Worm (Caenorhabditis elegans) whole organism, young adult: ENCODE measurements around the gene chil-4.

ENCODE experiments used
- B0035.1 ChIP-seq: sonication (generic microtip); optimal IDR thresholded peaks from 2 replicates; lab custom pipeline; 2016; ENCODE audit warnings: missing genetic modification characterization, mild to moderate bottlenecking, missing compliant biosample characterization, missing genotype, missing genetic modification reagents
- B0261.1 ChIP-seq: sonication (generic microtip); optimal IDR thresholded peaks from 2 replicates; lab custom pipeline; 2016; ENCODE audit warnings: mild to moderate bottlenecking, missing genetic modification characterization, moderate library complexity, missing compliant biosample characterization
- C17E4.6 ChIP-seq: fragments of 200-800 bp; sonication (Bioruptor generic); IDR thresholded peaks from 2 replicates; pipeline ENCODE4 v1.3.6; 2022; ENCODE audit warnings: missing genetic modification reagents, missing genetic modification characterization, missing compliant biosample characterization
- F22D6.2 ChIP-seq: sonication (generic microtip); optimal IDR thresholded peaks from 2 replicates; lab custom pipeline; 2016; ENCODE audit warnings: mild to moderate bottlenecking, missing genetic modification characterization, missing compliant biosample characterization
- F57A8.1 ChIP-seq: fragments of 200-800 bp; sonication (Bioruptor generic); optimal IDR thresholded peaks from 2 replicates; lab custom pipeline; 2018; ENCODE audit warnings: mild to moderate bottlenecking, missing genetic modification characterization, moderate library complexity, missing compliant biosample characterization
- K11D2.4 ChIP-seq: fragments of 200-800 bp; sonication (Bioruptor generic); IDR thresholded peaks from 2 replicates; pipeline ENCODE4 v1.3.6; 2022; ENCODE audit warnings: missing genetic modification reagents, missing genetic modification characterization, missing compliant biosample characterization
- T26A5.8 ChIP-seq: sonication (generic microtip); optimal IDR thresholded peaks from 2 replicates; lab custom pipeline; 2016; ENCODE audit warnings: missing genetic modification characterization, missing compliant biosample characterization
- Y67H2A.10 ChIP-seq: fragments of 200-800 bp; sonication (Bioruptor generic); conservative IDR thresholded peaks from 2 replicates; pipeline ENCODE4 v1.3.6; 2022; ENCODE audit warnings: missing genetic modification reagents, missing genetic modification characterization, missing compliant biosample characterization
- Y95B8A.8 ChIP-seq: fragments of 200-800 bp; sonication (Bioruptor generic); IDR thresholded peaks from 2 replicates; pipeline ENCODE4 v1.3.6; 2022; ENCODE audit warnings: missing genetic modification reagents, missing genetic modification characterization, missing compliant biosample characterization
- ZK185.1 ChIP-seq: sonication (generic microtip); optimal IDR thresholded peaks from 2 replicates; lab custom pipeline; 2016; ENCODE audit warnings: mild to moderate bottlenecking, missing genetic modification characterization, missing compliant biosample characterization; ENCODE audit not compliant: poor library complexity, severe bottlenecking
- aptf-2 ChIP-seq: fragments of 200-800 bp; sonication (Bioruptor generic); conservative IDR thresholded peaks from 2 replicates; pipeline ENCODE4 v1.3.6; 2022; ENCODE audit warnings: missing genetic modification reagents, missing genetic modification characterization, missing compliant biosample characterization
- atf-7 ChIP-seq: sonication (generic microtip); optimal IDR thresholded peaks from 2 replicates; lab custom pipeline; 2017; ENCODE audit warnings: mild to moderate bottlenecking, missing genetic modification characterization, missing compliant biosample characterization
- attf-6 ChIP-seq: fragments of 200-800 bp; sonication (Bioruptor generic); IDR thresholded peaks from 2 replicates; pipeline ENCODE4 v1.3.6; 2022; ENCODE audit warnings: missing genetic modification reagents, missing genetic modification characterization, missing compliant biosample characterization
- ccch-3 ChIP-seq: fragments of 200-800 bp; sonication (Bioruptor generic); optimal IDR thresholded peaks from 2 replicates; lab custom pipeline; 2018; ENCODE audit warnings: mild to moderate bottlenecking, missing genetic modification characterization, missing compliant biosample characterization
- cebp-2 ChIP-seq: fragments of 200-800 bp; sonication (Bioruptor generic); IDR thresholded peaks from 2 replicates; pipeline ENCODE4 v1.3.6; 2022; ENCODE audit warnings: missing genetic modification characterization, missing compliant biosample characterization
- ceh-27 ChIP-seq: fragments of 200-800 bp; sonication (Bioruptor generic); optimal IDR thresholded peaks from 2 replicates; lab custom pipeline; 2018; ENCODE audit warnings: mild to moderate bottlenecking, missing genetic modification characterization, moderate library complexity, missing compliant biosample characterization
- ceh-79 ChIP-seq: sonication (generic microtip); optimal IDR thresholded peaks from 2 replicates; lab custom pipeline; 2017; ENCODE audit warnings: mild to moderate bottlenecking, missing genetic modification characterization, missing compliant biosample characterization
- chd-7 ChIP-seq: sonication (generic microtip); optimal IDR thresholded peaks from 2 replicates; lab custom pipeline; 2016; ENCODE audit warnings: mild to moderate bottlenecking, missing genetic modification characterization, moderate library complexity, missing compliant biosample characterization
- dox-1 ChIP-seq: fragments of 200-800 bp; sonication (Bioruptor generic); IDR thresholded peaks from 2 replicates; pipeline ENCODE4 v1.3.6; 2022; ENCODE audit warnings: missing genetic modification reagents, missing genetic modification characterization, missing compliant biosample characterization
- efl-1 ChIP-seq: fragments of 150-350 bp; optimal IDR thresholded peaks from 2 replicates; lab custom pipeline; 2014; ENCODE audit warnings: missing biosample characterization, missing genetic modification reagents, missing genetic modification characterization
- egl-18 ChIP-seq: fragments of 200-800 bp; sonication (Bioruptor generic); IDR thresholded peaks from 2 replicates; pipeline ENCODE4 v1.3.6; 2022; ENCODE audit warnings: missing genetic modification reagents, missing genetic modification characterization, missing compliant biosample characterization
- hlh-12 ChIP-seq: sonication (generic microtip); optimal IDR thresholded peaks from 2 replicates; lab custom pipeline; 2016; ENCODE audit warnings: missing genetic modification characterization, missing compliant biosample characterization
- hrde-1 ChIP-seq: sonication (generic microtip); optimal IDR thresholded peaks from 2 replicates; lab custom pipeline; 2016; ENCODE audit warnings: missing genetic modification characterization, mild to moderate bottlenecking, missing compliant biosample characterization, moderate library complexity, missing genotype, missing genetic modification reagents, borderline replicate concordance
- lag-1 ChIP-seq: fragments of 200-800 bp; sonication (Bioruptor generic); IDR thresholded peaks from 2 replicates; pipeline ENCODE4 v1.3.6; 2022; ENCODE audit warnings: missing genetic modification reagents, missing genetic modification characterization, missing compliant biosample characterization
- let-607 ChIP-seq, 2 experiments: fragments of 200-800 bp in 1 of 2; sonication (Bioruptor generic) in 1 of 2; sonication (generic microtip) in 1 of 2; optimal IDR thresholded peaks; 2 replicates each; lab custom pipeline; 2016 to 2018; ENCODE audit warnings: mild to moderate bottlenecking in 2 of 2, missing compliant biosample characterization in 2 of 2, missing genetic modification characterization in 2 of 2, moderate library complexity in 2 of 2, missing genotype in 1 of 2
- lsy-27 ChIP-seq: sonication (generic microtip); optimal IDR thresholded peaks from 2 replicates; lab custom pipeline; 2017; ENCODE audit warnings: missing genetic modification characterization, mild to moderate bottlenecking, missing compliant biosample characterization, antibody characterized with exemption, missing genotype, borderline replicate concordance; ENCODE audit not compliant: insufficient read depth
- madf-10 ChIP-seq: sonication (generic microtip); optimal IDR thresholded peaks from 2 replicates; lab custom pipeline; 2016; ENCODE audit warnings: mild to moderate bottlenecking, missing genetic modification characterization, missing compliant biosample characterization
- mcd-1 ChIP-seq: fragments of 200-800 bp; sonication (Bioruptor generic); IDR thresholded peaks from 2 replicates; pipeline ENCODE4 v1.3.6; 2022; ENCODE audit warnings: missing genetic modification reagents, missing genetic modification characterization, missing compliant biosample characterization
- mes-4 ChIP-seq: sonication (generic microtip); optimal IDR thresholded peaks from 2 replicates; lab custom pipeline; 2016; ENCODE audit warnings: missing genotype, missing genetic modification characterization, missing compliant biosample characterization
- nhr-120 ChIP-seq: fragments of 200-800 bp; sonication (Bioruptor generic); IDR thresholded peaks from 2 replicates; pipeline ENCODE4 v1.3.6; 2022; ENCODE audit warnings: missing genetic modification characterization, missing compliant biosample characterization
- pha-4 ChIP-seq: fragments of 150-350 bp; sonication (generic microtip); optimal IDR thresholded peaks from 2 replicates; lab custom pipeline; 2014; ENCODE audit warnings: missing biosample characterization, missing genetic modification reagents, missing genetic modification characterization
- snpc-1.1 ChIP-seq: sonication (generic microtip); optimal IDR thresholded peaks from 2 replicates; lab custom pipeline; 2017; ENCODE audit warnings: missing genetic modification characterization, mild to moderate bottlenecking, missing compliant biosample characterization, antibody characterized with exemption, moderate library complexity, missing genotype, missing genetic modification reagents; ENCODE audit not compliant: insufficient read depth
- snpc-1.3 ChIP-seq: sonication (generic microtip); optimal IDR thresholded peaks from 2 replicates; lab custom pipeline; 2017; ENCODE audit warnings: missing genetic modification characterization, mild to moderate bottlenecking, missing compliant biosample characterization, antibody characterized with exemption, moderate library complexity, missing genotype, missing genetic modification reagents; ENCODE audit not compliant: insufficient read depth
- snpc-3.4 ChIP-seq: sonication (generic microtip); optimal IDR thresholded peaks from 2 replicates; lab custom pipeline; 2017; ENCODE audit warnings: missing genetic modification characterization, mild to moderate bottlenecking, missing compliant biosample characterization, antibody characterized with exemption, moderate library complexity, missing genotype, missing genetic modification reagents
- somi-1 ChIP-seq: fragments of 200-800 bp; sonication (Bioruptor generic); optimal IDR thresholded peaks from 2 replicates; lab custom pipeline; 2018; ENCODE audit warnings: mild to moderate bottlenecking, missing genetic modification characterization, missing compliant biosample characterization
- tbp1 ChIP-seq: fragments of 200-800 bp; sonication (Bioruptor generic); optimal IDR thresholded peaks from 2 replicates; lab custom pipeline; 2018; ENCODE audit warnings: mild to moderate bottlenecking, missing genetic modification characterization, missing compliant biosample characterization
- tlf-1 ChIP-seq: fragments of 200-800 bp; sonication (Bioruptor generic); optimal IDR thresholded peaks from 2 replicates; lab custom pipeline; 2018; ENCODE audit warnings: mild to moderate bottlenecking, missing genetic modification characterization, missing compliant biosample characterization

chil-4 gene

ce11 chrII:9898744-9899143 is 43.2 kb upstream of the chil-4 start:
- TF ChIP-seq dox-1 (GFP tag; lab: Robert Waterston, UW) (no peak), pha-4 (tag; lab: Kevin White, UChicago) (no peak), snpc-3.4 (tag; lab: Kevin White, UChicago) (no peak), snpc-1.1 (tag; lab: Kevin White, UChicago) (no peak)

- TF ChIP-seq K11D2.4 (GFP tag; lab: Robert Waterston, UW) (no peak), mcd-1 (GFP tag; lab: Robert Waterston, UW) (no peak), lag-1 (GFP tag; lab: Robert Waterston, UW) (no peak), B0261.1 (tag; lab: Kevin White, UChicago) (no peak), egl-18 (GFP tag; lab: Robert Waterston, UW) (no peak), tbp1 (GFP tag; lab: Kevin White, UChicago) (no peak), mes-4 (tag; lab: Kevin White, UChicago) (no peak), let-607 (tag; optimal IDR thresholded peaks at IDR 0.05; lab: Kevin White, UChicago) (no peak), atf-7 (tag; lab: Kevin White, UChicago) (no peak), Y67H2A.10 (GFP tag; lab: Robert Waterston, UW) (no peak), ceh-27 (GFP tag; lab: Kevin White, UChicago) (no peak), F57A8.1 (GFP tag; lab: Kevin White, UChicago) (no peak), snpc-1.3 (tag; lab: Kevin White, UChicago) (no peak), tlf-1 (GFP tag; lab: Kevin White, UChicago) (no peak), hlh-12 (no peak), nhr-120 (no peak), attf-6 (GFP tag; lab: Robert Waterston, UW) (no peak), ceh-79 (no peak), ccch-3 (GFP tag; lab: Kevin White, UChicago) (no peak), F22D6.2 (no peak)
Measured at ce11 chrII:9895173-9895572, 39.7 kb upstream of the chil-4 start.

ce11 chrII:9894435-9894834 is 38.9 kb upstream of the chil-4 start, which contains the start of gene F26C11.1:
Gene F26C11.1 (plus strand): TSS chrII:9894735.
- TF ChIP-seq T26A5.8 (tag; lab: Kevin White, UChicago), result no peak
- TF ChIP-seq madf-10 (tag; lab: Kevin White, UChicago), result no peak
- TF ChIP-seq B0261.1 (tag; lab: Kevin White, UChicago), result no peak
- TF ChIP-seq Y67H2A.10 (GFP tag; lab: Robert Waterston, UW), result no peak
- TF ChIP-seq ZK185.1, result no peak
- no peak for TF ChIP-seq hlh-12
- TF ChIP-seq hrde-1 (tag; lab: Kevin White, UChicago), result no peak
- TF ChIP-seq C17E4.6 (GFP tag; lab: Robert Waterston, UW), result no peak
- no peak for TF ChIP-seq nhr-120
- TF ChIP-seq chd-7 (tag; lab: Kevin White, UChicago), result no peak
- no peak for TF ChIP-seq egl-18 (GFP tag; lab: Robert Waterston, UW)
- no peak for TF ChIP-seq B0035.1 (tag; lab: Kevin White, UChicago)
- no peak for TF ChIP-seq Y95B8A.8 (GFP tag; lab: Robert Waterston, UW)
- TF ChIP-seq somi-1 (GFP tag; lab: Kevin White, UChicago), result no peak
- TF ChIP-seq lsy-27 (tag; lab: Kevin White, UChicago), result no peak
- TF ChIP-seq attf-6 (GFP tag; lab: Robert Waterston, UW), result no peak
- no peak for TF ChIP-seq efl-1 (GFP tag; lab: Kevin White, UChicago)
- no peak for TF ChIP-seq aptf-2 (GFP tag; lab: Robert Waterston, UW)
- TF ChIP-seq cebp-2 (GFP tag; lab: Robert Waterston, UW), result no peak
